Worm (Caenorhabditis elegans) whole organism, L1 larva: Measurements from ENCODE around the gene cwp-2.

Source experiments
- C04F5.9 ChIP-seq: sonication (generic microtip); optimal IDR thresholded peaks from 2 replicates; lab custom pipeline; 2016; ENCODE audit warnings: missing genetic modification characterization, missing compliant biosample characterization
- C16A3.4 ChIP-seq: fragments of 150-350 bp; optimal IDR thresholded peaks from 2 replicates; lab custom pipeline; 2014; ENCODE audit warnings: missing biosample characterization, missing genetic modification characterization
- Y116A8C.19 ChIP-seq: sonication (generic microtip); optimal IDR thresholded peaks from 2 replicates; lab custom pipeline; 2016; ENCODE audit warnings: missing compliant biosample characterization, missing genetic modification characterization, borderline replicate concordance
- aha-1 ChIP-seq: fragments of 150-350 bp; optimal IDR thresholded peaks from 2 replicates; lab custom pipeline; 2014; ENCODE audit warnings: missing biosample characterization, missing genetic modification characterization
- alr-1 ChIP-seq: fragments of 200-800 bp; sonication (Bioruptor generic); optimal IDR thresholded peaks from 2 replicates; lab custom pipeline; 2018; ENCODE audit warnings: borderline replicate concordance, mild to moderate bottlenecking, missing genetic modification characterization, missing compliant biosample characterization
- aly-2 ChIP-seq: fragments of 150-350 bp; optimal IDR thresholded peaks from 2 replicates; lab custom pipeline; 2014; ENCODE audit warnings: missing biosample characterization, missing genetic modification characterization
- ama-1 ChIP-seq: fragments of 150-350 bp; optimal IDR thresholded peaks from 2 replicates; lab custom pipeline; 2014
- blmp-1 ChIP-seq: fragments of 150-350 bp; optimal IDR thresholded peaks from 2 replicates; lab custom pipeline; 2014; ENCODE audit warnings: missing biosample characterization, missing genetic modification characterization
- ceh-63 ChIP-seq: fragments of 200-800 bp; sonication (Bioruptor generic); optimal IDR thresholded peaks from 2 replicates; lab custom pipeline; 2018; ENCODE audit warnings: mild to moderate bottlenecking, missing genetic modification characterization, missing compliant biosample characterization
- ceh-82 ChIP-seq, 3 experiments: fragments of 150-350 bp in 1 of 3; sonication (generic microtip) in 2 of 3; optimal IDR thresholded peaks; 2 replicates each; lab custom pipeline; 2014 to 2017; ENCODE audit warnings: missing biosample characterization in 3 of 3, missing genetic modification characterization in 3 of 3
- dpl-1 ChIP-seq, 3 experiments: fragments of 150-350 bp in 2 of 3; sonication (generic microtip) in 1 of 3; optimal IDR thresholded peaks; 2 replicates each; lab custom pipeline; 2014 to 2017; ENCODE audit warnings: missing biosample characterization in 3 of 3, missing genetic modification characterization in 3 of 3, missing genetic modification reagents in 3 of 3
- dsc-1 ChIP-seq: sonication (generic microtip); optimal IDR thresholded peaks from 2 replicates; lab custom pipeline; 2016; ENCODE audit warnings: mild to moderate bottlenecking, missing genetic modification characterization, missing compliant biosample characterization
- efl-1 ChIP-seq, 4 experiments: fragments of 150-350 bp; optimal IDR thresholded peaks in 3 of 4; peaks in 1 of 4; 1 replicate in 1 of 4; 2 replicates in 3 of 4; lab custom pipeline; 2014; ENCODE audit warnings: missing biosample characterization in 2 of 4, missing genetic modification characterization in 2 of 4, missing genetic modification reagents in 2 of 4
- egl-13 ChIP-seq: sonication (generic microtip); optimal IDR thresholded peaks from 2 replicates; lab custom pipeline; 2016; ENCODE audit warnings: missing genotype, missing genetic modification reagents, missing genetic modification characterization, missing compliant biosample characterization
- elt-2 ChIP-seq: sonication (generic microtip); optimal IDR thresholded peaks from 2 replicates; lab custom pipeline; 2016; ENCODE audit warnings: missing genetic modification characterization, mild to moderate bottlenecking, inconsistent platforms, missing compliant biosample characterization, missing genetic modification reagents
- ets-5 ChIP-seq: fragments of 200-800 bp; sonication (Bioruptor generic); IDR thresholded peaks from 2 replicates; pipeline ENCODE4 v1.3.6; 2022; ENCODE audit warnings: missing genetic modification characterization, missing compliant biosample characterization
- fkh-4 ChIP-seq: sonication (generic microtip); optimal IDR thresholded peaks from 2 replicates; lab custom pipeline; 2016; ENCODE audit warnings: missing compliant biosample characterization, missing genetic modification characterization, borderline replicate concordance
- fkh-8 ChIP-seq: sonication (generic microtip); optimal IDR thresholded peaks from 2 replicates; lab custom pipeline; 2016; ENCODE audit warnings: mild to moderate bottlenecking, missing genetic modification characterization, missing compliant biosample characterization
- fos-1 ChIP-seq: fragments of 150-350 bp; optimal IDR thresholded peaks from 2 replicates; lab custom pipeline; 2014; ENCODE audit warnings: missing biosample characterization, missing genetic modification characterization
- grh-1 ChIP-seq: fragments of 200-800 bp; sonication (Bioruptor generic); IDR thresholded peaks from 2 replicates; pipeline ENCODE4 v1.3.6; 2022; ENCODE audit warnings: missing genetic modification reagents, missing genetic modification characterization, missing compliant biosample characterization
- hlh-17 ChIP-seq: fragments of 200-800 bp; sonication (Bioruptor generic); optimal IDR thresholded peaks from 2 replicates; lab custom pipeline; 2018; ENCODE audit warnings: missing genetic modification characterization, mild to moderate bottlenecking, missing compliant biosample characterization, moderate library complexity, borderline replicate concordance
- hpl-2 ChIP-seq: fragments of 150-350 bp; optimal IDR thresholded peaks from 2 replicates; lab custom pipeline; 2014; ENCODE audit warnings: missing biosample characterization, missing genetic modification reagents, missing genetic modification characterization
- isw-1 ChIP-seq: fragments of 200-800 bp; sonication (Bioruptor generic); IDR thresholded peaks from 2 replicates; pipeline ENCODE4 v1.3.6; 2022; ENCODE audit warnings: missing genetic modification characterization, missing compliant biosample characterization
- jun-1 ChIP-seq: fragments of 150-350 bp; optimal IDR thresholded peaks from 2 replicates; lab custom pipeline; 2014; ENCODE audit warnings: missing biosample characterization, missing genetic modification reagents, missing genetic modification characterization
- lin-13 ChIP-seq: fragments of 150-350 bp; optimal IDR thresholded peaks from 2 replicates; lab custom pipeline; 2014; ENCODE audit warnings: missing biosample characterization, missing genetic modification reagents, missing genetic modification characterization
- lin-14 ChIP-seq: fragments of 200-800 bp; sonication (Bioruptor generic); optimal IDR thresholded peaks from 2 replicates; lab custom pipeline; 2018; ENCODE audit warnings: mild to moderate bottlenecking, missing genetic modification characterization, moderate library complexity, missing compliant biosample characterization
- lin-15B ChIP-seq: fragments of 150-350 bp; sonication (generic microtip); optimal IDR thresholded peaks from 3 replicates; lab custom pipeline; 2014; ENCODE audit warnings: missing biosample characterization, missing genetic modification characterization
- lir-3 ChIP-seq: sonication (generic microtip); optimal IDR thresholded peaks from 2 replicates; lab custom pipeline; 2016; ENCODE audit warnings: mild to moderate bottlenecking, missing genetic modification characterization, moderate library complexity, missing compliant biosample characterization; ENCODE audit not compliant: poor library complexity
- mab-9 ChIP-seq: fragments of 200-800 bp; sonication (Bioruptor generic); IDR thresholded peaks from 2 replicates; pipeline ENCODE4 v1.3.6; 2022; ENCODE audit warnings: missing genetic modification reagents, missing genetic modification characterization, missing compliant biosample characterization
- mdl-1 ChIP-seq, 2 experiments: fragments of 150-350 bp; optimal IDR thresholded peaks; 2 replicates each; lab custom pipeline; 2014 to 2017; ENCODE audit warnings: missing biosample characterization in 2 of 2, missing genetic modification characterization in 2 of 2, inconsistent platforms in 1 of 2
- mep-1 ChIP-seq: fragments of 150-350 bp; optimal IDR thresholded peaks from 2 replicates; lab custom pipeline; 2014; ENCODE audit warnings: missing biosample characterization, missing genetic modification characterization
- nhr-19 ChIP-seq: fragments of 200-800 bp; sonication (Bioruptor generic); conservative IDR thresholded peaks from 2 replicates; pipeline ENCODE4 v1.3.6; 2022; ENCODE audit warnings: missing genetic modification characterization, missing compliant biosample characterization
- nhr-20 ChIP-seq: sonication (generic microtip); optimal IDR thresholded peaks from 2 replicates; lab custom pipeline; 2016; ENCODE audit warnings: mild to moderate bottlenecking, missing genetic modification characterization, missing compliant biosample characterization
- nhr-28 ChIP-seq: fragments of 150-350 bp; optimal IDR thresholded peaks from 2 replicates; lab custom pipeline; 2014; ENCODE audit warnings: missing biosample characterization, missing genetic modification characterization
- nhr-47 ChIP-seq: sonication (generic microtip); optimal IDR thresholded peaks from 2 replicates; lab custom pipeline; 2016; ENCODE audit warnings: mild to moderate bottlenecking, missing genetic modification characterization, moderate library complexity, missing compliant biosample characterization
- nhr-71 ChIP-seq: sonication (generic microtip); optimal IDR thresholded peaks from 2 replicates; lab custom pipeline; 2016; ENCODE audit warnings: mild to moderate bottlenecking, missing genetic modification characterization, moderate library complexity, missing compliant biosample characterization
- nhr-84 ChIP-seq: sonication (generic microtip); optimal IDR thresholded peaks from 2 replicates; lab custom pipeline; 2017; ENCODE audit warnings: missing biosample characterization, missing genetic modification characterization
- nhr-85 ChIP-seq: sonication (generic microtip); peaks from one replicate; lab custom pipeline; 2016; ENCODE audit warnings: missing genetic modification characterization, inconsistent platforms, missing compliant biosample characterization
- nhr-90 ChIP-seq: sonication (generic microtip); optimal IDR thresholded peaks from 2 replicates; lab custom pipeline; 2016; ENCODE audit warnings: mild to moderate bottlenecking, missing genetic modification characterization, missing compliant biosample characterization; ENCODE audit not compliant: poor library complexity
- pag-3 ChIP-seq: sonication (generic microtip); optimal IDR thresholded peaks from 2 replicates; lab custom pipeline; 2017; ENCODE audit warnings: missing genetic modification characterization, mild to moderate bottlenecking, missing compliant biosample characterization, antibody characterized with exemption, borderline replicate concordance; ENCODE audit not compliant: insufficient read depth
- rnt-1 ChIP-seq: sonication (generic microtip); optimal IDR thresholded peaks from 2 replicates; lab custom pipeline; 2016; ENCODE audit warnings: mild to moderate bottlenecking, missing genetic modification characterization, moderate library complexity, missing compliant biosample characterization
- skn-1 ChIP-seq: fragments of 150-350 bp; optimal IDR thresholded peaks from 2 replicates; lab custom pipeline; 2014; ENCODE audit warnings: missing biosample characterization, missing genetic modification characterization
- snpc-4 ChIP-seq: fragments of 150-350 bp; optimal IDR thresholded peaks from 2 replicates; lab custom pipeline; 2014; ENCODE audit warnings: missing biosample characterization, missing genetic modification characterization
- snu-23 ChIP-seq: sonication (generic microtip); optimal IDR thresholded peaks from 2 replicates; lab custom pipeline; 2016; ENCODE audit warnings: missing genetic modification characterization, missing compliant biosample characterization
- swsn-7 ChIP-seq: sonication (generic microtip); optimal IDR thresholded peaks from 2 replicates; lab custom pipeline; 2016; ENCODE audit warnings: missing genetic modification characterization, missing compliant biosample characterization
- tbx-2 ChIP-seq: sonication (generic microtip); optimal IDR thresholded peaks from 2 replicates; lab custom pipeline; 2016; ENCODE audit warnings: missing genetic modification characterization, missing compliant biosample characterization
- unc-30 ChIP-seq: sonication (generic microtip); optimal IDR thresholded peaks from 2 replicates; lab custom pipeline; 2017; ENCODE audit warnings: missing biosample characterization, missing genetic modification characterization
- unc-86 ChIP-seq: sonication (generic microtip); optimal IDR thresholded peaks from 2 replicates; lab custom pipeline; 2016; ENCODE audit warnings: missing genetic modification characterization, missing compliant biosample characterization
- unc-98 ChIP-seq: fragments of 200-800 bp; sonication (Bioruptor generic); IDR thresholded peaks from 2 replicates; pipeline ENCODE4 v1.3.6; 2022; ENCODE audit warnings: missing genetic modification characterization, missing compliant biosample characterization
- zag-1 ChIP-seq: fragments of 150-350 bp; optimal IDR thresholded peaks from 2 replicates; lab custom pipeline; 2014; ENCODE audit warnings: missing biosample characterization, missing genetic modification characterization
- ztf-11 ChIP-seq, 2 experiments: sonication (generic microtip); optimal IDR thresholded peaks; 2 replicates each; lab custom pipeline; 2016 to 2017; ENCODE audit warnings: missing genetic modification characterization in 2 of 2, missing biosample characterization in 1 of 2, missing compliant biosample characterization in 1 of 2

Gene cwp-2

ce11 chrV:4823683-4824391 is 18.6 kb downstream of the cwp-2 start:
- no peak for TF ChIP-seq unc-98
- TF ChIP-seq zag-1 (tag; lab: Kevin White, UChicago) = no peak
- no peak for TF ChIP-seq tbx-2 (tag; lab: Kevin White, UChicago)
- TF ChIP-seq efl-1 (optimal IDR thresholded peaks at IDR 0.05; lab: Kevin White, UChicago) = no peak
- peak in 1 of 2 experiments; percentile 87 for TF ChIP-seq efl-1 (GFP tag; optimal IDR thresholded peaks at IDR 0.05 in 1 of 2; lab: Kevin White, UChicago)
- no peak for TF ChIP-seq mab-9 (GFP tag; lab: Robert Waterston, UW)
- TF ChIP-seq lin-15B = no peak
- no peak for TF ChIP-seq dsc-1 (tag; lab: Kevin White, UChicago)
- 0 out of 2 replicates have a peak, but pooled peaks have one; percentile 6 for TF ChIP-seq grh-1
- no peak for TF ChIP-seq C04F5.9
- TF ChIP-seq snu-23 (GFP tag; lab: Kevin White, UChicago) = no peak
- TF ChIP-seq rnt-1 (tag; lab: Kevin White, UChicago) = no peak
- TF ChIP-seq hpl-2 (GFP tag; lab: Kevin White, UChicago) = peak; percentile 3
- no peak for TF ChIP-seq nhr-84
- TF ChIP-seq snpc-4 (tag; lab: Kevin White, UChicago) = no peak
- no peak for TF ChIP-seq aha-1 (tag; lab: Kevin White, UChicago)
- peak; percentile 82 for TF ChIP-seq aly-2 (tag; lab: Kevin White, UChicago)
- no peak for TF ChIP-seq fos-1 (tag; lab: Kevin White, UChicago)
- TF ChIP-seq blmp-1 = no peak
- no peak for TF ChIP-seq mdl-1 (tag; optimal IDR thresholded peaks at IDR 0.05; lab: Kevin White, UChicago)
- TF ChIP-seq Y116A8C.19 (tag; lab: Kevin White, UChicago) = no peak
- peak; percentile 13 for TF ChIP-seq lin-13 (GFP tag; lab: Kevin White, UChicago)
- TF ChIP-seq lir-3 (tag; lab: Kevin White, UChicago) = no peak
- peak; percentile 19 for TF ChIP-seq skn-1 (tag; lab: Kevin White, UChicago)
- no peak for TF ChIP-seq egl-13
- TF ChIP-seq ceh-82 (tag; optimal IDR thresholded peaks at IDR 0.05; lab: Kevin White, UChicago) = no peak
- TF ChIP-seq nhr-71 = peak; percentile 57
- no peak for TF ChIP-seq ets-5 (GFP tag; lab: Robert Waterston, UW)
- peak; percentile 19 for TF ChIP-seq nhr-47 (tag; lab: Kevin White, UChicago)
- TF ChIP-seq dpl-1 (GFP tag; optimal IDR thresholded peaks at IDR 0.05; lab: Kevin White, UChicago) = no peak
- no peak for TF ChIP-seq isw-1 (GFP tag; lab: Robert Waterston, UW)
- no peak for TF ChIP-seq hlh-17 (GFP tag; lab: Kevin White, UChicago)
- peak; percentile 25 for TF ChIP-seq nhr-20 (tag; lab: Kevin White, UChicago)
- TF ChIP-seq C16A3.4 (tag; lab: Kevin White, UChicago) = no peak
- no peak for TF ChIP-seq nhr-28 (tag; lab: Kevin White, UChicago)
- TF ChIP-seq ceh-63 (GFP tag; lab: Kevin White, UChicago) = peak; percentile 2
- no peak for TF ChIP-seq fkh-4 (tag; lab: Kevin White, UChicago)
- TF ChIP-seq swsn-7 (tag; lab: Kevin White, UChicago) = no peak
- TF ChIP-seq ztf-11 (tag; optimal IDR thresholded peaks at IDR 0.05; lab: Kevin White, UChicago) = no peak
- TF ChIP-seq nhr-19 (GFP tag; lab: Robert Waterston, UW) = peak; percentile 24
- no peak for TF ChIP-seq unc-86 (tag; lab: Kevin White, UChicago)
- TF ChIP-seq ama-1 (lab: Kevin White, UChicago) = peak; percentile 80
- TF ChIP-seq elt-2 (tag; lab: Kevin White, UChicago) = peak; percentile 30
- no peak for TF ChIP-seq alr-1 (tag; lab: Kevin White, UChicago)
- TF ChIP-seq nhr-85 (tag; lab: Kevin White, UChicago) = peak; percentile 51
- TF ChIP-seq unc-30 = no peak
- TF ChIP-seq fkh-8 (tag; lab: Kevin White, UChicago) = no peak
- peak; percentile 72 for TF ChIP-seq nhr-90 (tag; lab: Kevin White, UChicago)
- peak; percentile 21 for TF ChIP-seq mep-1 (tag; lab: Kevin White, UChicago)
- no peak for TF ChIP-seq jun-1 (tag; lab: Kevin White, UChicago)
- no peak for TF ChIP-seq pag-3 (tag; lab: Kevin White, UChicago)
- peak; percentile 7 for TF ChIP-seq lin-14 (GFP tag; lab: Kevin White, UChicago)
